Fruit fly (Drosophila melanogaster) whole organism, adult: ENCODE results near the gene CG10864.

Experiments used
- CG11617 ChIP-seq: fragments of 200-800 bp; sonication (Bioruptor generic); optimal IDR thresholded peaks from 2 replicates; lab custom pipeline; 2017; ENCODE audit warnings: mild to moderate bottlenecking, missing biosample characterization, missing genetic modification reagents, missing genetic modification characterization
- CG12768 ChIP-seq: fragments of 200-800 bp; sonication (Bioruptor generic); optimal IDR thresholded peaks from 2 replicates; lab custom pipeline; 2017; ENCODE audit warnings: missing biosample characterization, missing genetic modification characterization, mild to moderate bottlenecking, moderate library complexity, missing genetic modification reagents
- CG14711 ChIP-seq: fragments of 200-800 bp; sonication (Bioruptor generic); optimal IDR thresholded peaks from 2 replicates; lab custom pipeline; 2018; ENCODE audit warnings: missing biosample characterization, mild to moderate bottlenecking, missing genetic modification characterization, moderate library complexity
- CG1620 ChIP-seq: fragments of 200-800 bp; sonication (Bioruptor generic); optimal IDR thresholded peaks from 2 replicates; lab custom pipeline; 2016; ENCODE audit warnings: missing biosample characterization, missing genetic modification characterization
- CG33017 ChIP-seq: fragments of 200-800 bp; sonication (Bioruptor generic); optimal IDR thresholded peaks from 2 replicates; lab custom pipeline; 2018; ENCODE audit warnings: missing biosample characterization, mild to moderate bottlenecking, missing genetic modification characterization, moderate library complexity
- Crg-1 ChIP-seq: fragments of 200-800 bp; sonication (Bioruptor generic); optimal IDR thresholded peaks from 2 replicates; lab custom pipeline; 2016; ENCODE audit warnings: missing biosample characterization, missing genetic modification characterization
- bab1 ChIP-seq: fragments of 200-800 bp; sonication (Bioruptor generic); optimal IDR thresholded peaks from 3 replicates; lab custom pipeline; 2019; ENCODE audit warnings: missing biosample characterization, mild to moderate bottlenecking, missing genetic modification characterization, moderate library complexity
- cic ChIP-seq: fragments of 200-800 bp; sonication (Bioruptor generic); optimal IDR thresholded peaks from 2 replicates; lab custom pipeline; 2017; ENCODE audit warnings: missing biosample characterization, mild to moderate bottlenecking, missing genetic modification characterization, moderate library complexity
- cnc ChIP-seq, 2 experiments: fragments of >200 bp; optimal IDR thresholded peaks; 2 replicates each; lab custom pipeline; 2017
- ovo ChIP-seq: fragments of 200-800 bp; sonication (Bioruptor generic); optimal IDR thresholded peaks from 2 replicates; lab custom pipeline; 2016; ENCODE audit warnings: missing biosample characterization, missing genetic modification characterization
- pad ChIP-seq: fragments of 200-800 bp; sonication (Bioruptor generic); optimal IDR thresholded peaks from 3 replicates; lab custom pipeline; 2017; ENCODE audit warnings: missing biosample characterization, missing genetic modification characterization, mild to moderate bottlenecking, moderate library complexity, missing genetic modification reagents
- tj ChIP-seq: fragments of 200-800 bp; sonication (Bioruptor generic); optimal IDR thresholded peaks from 3 replicates; lab custom pipeline; 2017; ENCODE audit warnings: missing biosample characterization, mild to moderate bottlenecking, missing genetic modification characterization, moderate library complexity
- toe ChIP-seq: fragments of 200-800 bp; sonication (Bioruptor generic); optimal IDR thresholded peaks from 2 replicates; lab custom pipeline; 2016; ENCODE audit warnings: missing biosample characterization, missing genetic modification characterization

DNA sequence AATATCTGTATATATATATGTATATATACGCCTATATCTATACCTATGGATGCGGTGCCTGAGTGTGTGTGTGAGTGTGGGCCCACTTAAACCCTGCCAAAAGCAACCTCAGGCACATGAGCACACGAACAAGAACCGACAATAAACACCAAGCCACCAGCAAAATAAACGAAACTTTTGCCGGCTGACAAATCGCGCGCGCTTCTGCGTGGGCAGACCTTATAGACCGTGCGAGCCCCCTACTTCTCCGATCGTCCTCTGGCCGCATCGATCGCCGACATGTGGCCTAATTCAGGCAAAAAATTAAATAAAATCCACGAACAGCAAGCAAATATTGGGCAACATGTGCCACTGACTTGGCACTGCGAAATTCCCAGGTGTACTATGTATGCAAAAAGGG is 31.8 kb upstream of the CG10864 start:
- TF ChIP-seq CG1620 (GFP tag; lab: Kevin White, UChicago), result no peak
- TF ChIP-seq tj (GFP tag; lab: Kevin White, UChicago), result no peak
- TF ChIP-seq cic (GFP tag; lab: Kevin White, UChicago), result no peak
- no peak for TF ChIP-seq CG11617 (GFP tag; lab: Kevin White, UChicago)
- no peak for TF ChIP-seq toe
- no peak for TF ChIP-seq pad
- TF ChIP-seq CG14711 (tag; lab: Kevin White, UChicago), result no peak
- no peak for TF ChIP-seq cnc (optimal IDR thresholded peaks at IDR 0.05; lab: Kevin White, UChicago)
- no peak for TF ChIP-seq CG33017
- TF ChIP-seq CG12768, result no peak
- no peak for TF ChIP-seq Crg-1 (GFP tag; lab: Kevin White, UChicago)
- no peak for TF ChIP-seq ovo
- no peak for TF ChIP-seq bab1 (GFP tag; lab: Kevin White, UChicago)
